Worm (Caenorhabditis elegans): ENCODE data around the gene F20D12.12.
A peak's percentile ranks its signal among the peaks of the same experiment; 100 is the strongest.

DNA sequence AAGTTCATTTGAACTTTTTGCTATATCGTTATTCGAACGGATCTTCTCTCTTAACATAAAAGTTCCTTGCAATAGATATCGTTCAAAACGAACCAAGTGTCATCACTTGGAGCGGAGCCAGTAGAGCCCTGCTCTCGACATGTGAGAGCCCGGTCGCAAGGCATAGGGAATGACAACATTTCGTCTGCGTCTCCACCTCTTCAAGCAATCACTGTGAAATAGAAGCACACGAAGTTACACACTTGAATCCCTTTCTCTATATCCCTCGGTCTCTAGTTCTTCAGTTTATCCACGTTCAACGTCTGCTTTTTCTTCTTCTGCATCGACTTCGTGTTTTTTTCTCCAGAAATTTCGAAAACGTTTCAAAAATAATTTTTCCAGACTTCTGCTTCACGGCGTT is 43.9 kb upstream of the F20D12.12 start, which contains the start of gene C49H3.6:
- TF ChIP-seq nhr-237 (tag; optimal IDR thresholded peaks at IDR 0.05) (no peak), lin-15B (tag; optimal IDR thresholded peaks at IDR 0.05) (peak; percentile 34), aly-2 (tag; optimal IDR thresholded peaks at IDR 0.05) (no peak), hmg-11 (tag; optimal IDR thresholded peaks at IDR 0.05) (peak; percentile 56), lin-39 (tag; optimal IDR thresholded peaks at IDR 0.05) (peak; percentile 25), nhr-23 (tag; optimal IDR thresholded peaks at IDR 0.05) (no peak), unc-62 (GFP tag; optimal IDR thresholded peaks at IDR 0.05) (no peak), ZK546.5 (tag; optimal IDR thresholded peaks at IDR 0.05) (no peak), snpc-4 (tag; optimal IDR thresholded peaks at IDR 0.05) (no peak), ama-1 (optimal IDR thresholded peaks at IDR 0.05) (no peak), jun-1 (tag; optimal IDR thresholded peaks at IDR 0.05) (no peak), ceh-82 (tag; optimal IDR thresholded peaks at IDR 0.05) (no peak), ztf-11 (tag; optimal IDR thresholded peaks at IDR 0.05) (no peak), egl-5 (tag; optimal IDR thresholded peaks at IDR 0.05) (no peak)
